Worm (Caenorhabditis elegans) whole organism, L4/young adult: Measurements from ENCODE around the gene B0024.11.
"Not testable (repeated sequence)": the region's sequence is repeated elsewhere in the genome, so short reads cannot be mapped to it uniquely, and the experiment has no call there.

Source experiments
- W03F9.2 ChIP-seq: fragments of 150-350 bp; optimal IDR thresholded peaks from 2 replicates; lab custom pipeline; 2014; ENCODE audit warnings: missing biosample characterization, missing genetic modification characterization
- dao-5 ChIP-seq: sonication (generic microtip); optimal IDR thresholded peaks from 2 replicates; lab custom pipeline; 2016; ENCODE audit warnings: missing genotype, missing genetic modification characterization, moderate library complexity, missing compliant biosample characterization
- him-1 ChIP-seq: sonication (generic microtip); optimal IDR thresholded peaks from 2 replicates; lab custom pipeline; 2016; ENCODE audit warnings: missing genotype, missing genetic modification reagents, missing genetic modification characterization, missing compliant biosample characterization

B0024.11 gene

ce11 chrV:10319434-10319833 lies at the start of gene B0024.11:
Gene B0024.11 (minus strand): TSS chrV:10319534.
- TF ChIP-seq dao-5 (tag; lab: Kevin White, UChicago) (no peak), him-1 (tag; lab: Kevin White, UChicago) (no peak), W03F9.2 (no peak)

ce11 chrV:10368256-10368655 lies 48.9 kb upstream of the B0024.11 start, which contains the start of gene sri-20:
Gene sri-20 (plus strand): TSS chrV:10368556.
- TF ChIP-seq him-1 (tag; lab: Kevin White, UChicago), result no peak
- no peak for TF ChIP-seq dao-5 (tag; lab: Kevin White, UChicago)
- no peak for TF ChIP-seq W03F9.2

ce11 chrV:10363834-10364233 lies 44.5 kb upstream of the B0024.11 start:
- TF ChIP-seq him-1 (tag; lab: Kevin White, UChicago) (no peak), W03F9.2 (no peak), dao-5 (tag; lab: Kevin White, UChicago) (no peak)

ce11 chrV:10361830-10362397 lies 42.6 kb upstream of the B0024.11 start, which contains the start of gene cash-1:
Gene cash-1 (plus strand): TSS chrV:10362261.
- TF ChIP-seq him-1 (tag; lab: Kevin White, UChicago), result no peak
- TF ChIP-seq W03F9.2, result peak; percentile 73
- no peak for TF ChIP-seq dao-5 (tag; lab: Kevin White, UChicago)

- TF ChIP-seq dao-5 (tag; lab: Kevin White, UChicago) (no peak), him-1 (tag; lab: Kevin White, UChicago) (no peak), W03F9.2 (no peak)
These were observed 40.9 kb upstream of the B0024.11 start for ce11 chrV:10360186-10360585.

ce11 chrV:10358238-10358637 lies 38.9 kb upstream of the B0024.11 start, which contains the start of gene ttll-15:
Gene ttll-15 (plus strand): TSS chrV:10358538.
- TF ChIP-seq him-1 (tag; lab: Kevin White, UChicago), result no peak

ce11 chrV:10357467-10357953 lies 38.2 kb upstream of the B0024.11 start, which contains the start of gene ceeh-2:
Gene ceeh-2 (minus strand): TSS chrV:10357903.
- TF ChIP-seq dao-5 (tag; lab: Kevin White, UChicago) (no peak), him-1 (tag; lab: Kevin White, UChicago) (no peak), W03F9.2 (no peak)

- peak; percentile 32 for TF ChIP-seq him-1 (tag; lab: Kevin White, UChicago)
- peak; percentile 86 for TF ChIP-seq W03F9.2
- no peak for TF ChIP-seq dao-5 (tag; lab: Kevin White, UChicago)
These were observed 36.5 kb upstream of the B0024.11 start, which contains the start of gene sluh-7 for ce11 chrV:10355773-10356335. Gene sluh-7 (minus strand): TSS chrV:10355823.

- TF ChIP-seq him-1 (tag; lab: Kevin White, UChicago), result peak; percentile 28
- TF ChIP-seq W03F9.2, result peak; percentile 93
- no peak for TF ChIP-seq dao-5 (tag; lab: Kevin White, UChicago)
These were observed 33.6 kb upstream of the B0024.11 start, which contains the start of gene nol-56 for ce11 chrV:10352928-10353427. Gene nol-56 (minus strand): TSS chrV:10352978.

ce11 chrV:10350054-10350453 lies 30.7 kb upstream of the B0024.11 start, which contains the start of gene K07C5.9:
Gene K07C5.9 (minus strand): TSS chrV:10350154.
- TF ChIP-seq him-1 (tag; lab: Kevin White, UChicago) (no peak), W03F9.2 (no peak), dao-5 (tag; lab: Kevin White, UChicago) (no peak)

- TF ChIP-seq dao-5 (tag; lab: Kevin White, UChicago), result no peak
- no peak for TF ChIP-seq him-1 (tag; lab: Kevin White, UChicago)
- TF ChIP-seq W03F9.2, result no peak
These were observed 23.6 kb upstream of the B0024.11 start, which contains the start of gene K07C5.3 for ce11 chrV:10342904-10343303. Gene K07C5.3 (plus strand): TSS chrV:10343032.

ce11 chrV:10341905-10342328 lies 22.6 kb upstream of the B0024.11 start, which contains the start of gene K07C5.13:
Gene K07C5.13 (plus strand): TSS chrV:10342055.
- TF ChIP-seq W03F9.2; him-1 (tag; lab: Kevin White, UChicago); dao-5 (tag; lab: Kevin White, UChicago): not testable (repeated sequence)

ce11 chrV:10339200-10339599 lies 19.9 kb upstream of the B0024.11 start, which contains the start of gene K07C5.2:
Gene K07C5.2 (plus strand): TSS chrV:10339500.
- TF ChIP-seq W03F9.2 (no peak), dao-5 (tag; lab: Kevin White, UChicago) (no peak)
